Worm (Caenorhabditis elegans): Measurements from ENCODE around the gene ctg-2.

ce11 chrII:8488123-8488522 lies 26.7 kb upstream of the ctg-2 start:
- TF ChIP-seq elt-3 (tag; optimal IDR thresholded peaks at IDR 0.05), result no peak
- no peak for TF ChIP-seq nhr-10 (tag; optimal IDR thresholded peaks at IDR 0.05)
- no peak for TF ChIP-seq ztf-11 (tag; optimal IDR thresholded peaks at IDR 0.05)
- no peak for TF ChIP-seq egl-27 (tag; optimal IDR thresholded peaks at IDR 0.05)
- TF ChIP-seq mdl-1 (tag; optimal IDR thresholded peaks at IDR 0.05), result no peak
- no peak for TF ChIP-seq nhr-11 (tag; optimal IDR thresholded peaks at IDR 0.05)
- no peak for TF ChIP-seq mbf-1 (tag; optimal IDR thresholded peaks at IDR 0.05)
- no peak for TF ChIP-seq ztf-4 (tag; optimal IDR thresholded peaks at IDR 0.05)
- TF ChIP-seq R02D3.7 (tag; optimal IDR thresholded peaks at IDR 0.05), result no peak
- no peak for TF ChIP-seq fos-1 (tag; optimal IDR thresholded peaks at IDR 0.05)

Data from whole organism, L2 larva.